Worm (Caenorhabditis elegans) whole organism, L1 larva: Measurements from ENCODE around the gene tag-151.

Source experiments
- C34B4.2 ChIP-seq: sonication (generic microtip); optimal IDR thresholded peaks from 2 replicates; lab custom pipeline; 2017; ENCODE audit warnings: mild to moderate bottlenecking, missing genetic modification characterization, missing compliant biosample characterization
- F16B12.6 ChIP-seq: fragments of 150-350 bp; optimal IDR thresholded peaks from 2 replicates; lab custom pipeline; 2014; ENCODE audit warnings: missing biosample characterization, missing genetic modification characterization
- aha-1 ChIP-seq: fragments of 150-350 bp; optimal IDR thresholded peaks from 2 replicates; lab custom pipeline; 2014; ENCODE audit warnings: missing biosample characterization, missing genetic modification characterization
- aly-2 ChIP-seq: fragments of 150-350 bp; optimal IDR thresholded peaks from 2 replicates; lab custom pipeline; 2014; ENCODE audit warnings: missing biosample characterization, missing genetic modification characterization
- ama-1 ChIP-seq: fragments of 150-350 bp; optimal IDR thresholded peaks from 2 replicates; lab custom pipeline; 2014
- ceh-63 ChIP-seq: fragments of 200-800 bp; sonication (Bioruptor generic); optimal IDR thresholded peaks from 2 replicates; lab custom pipeline; 2018; ENCODE audit warnings: mild to moderate bottlenecking, missing genetic modification characterization, missing compliant biosample characterization
- ceh-8 ChIP-seq: fragments of 200-800 bp; sonication (Bioruptor generic); optimal IDR thresholded peaks from 2 replicates; lab custom pipeline; 2018; ENCODE audit warnings: mild to moderate bottlenecking, missing genetic modification characterization, moderate library complexity, missing compliant biosample characterization
- ceh-82 ChIP-seq, 3 experiments: fragments of 150-350 bp in 1 of 3; sonication (generic microtip) in 2 of 3; optimal IDR thresholded peaks; 2 replicates each; lab custom pipeline; 2014 to 2017; ENCODE audit warnings: missing biosample characterization in 3 of 3, missing genetic modification characterization in 3 of 3
- ceh-88 ChIP-seq: fragments of 200-800 bp; sonication (Bioruptor generic); IDR thresholded peaks from 2 replicates; pipeline ENCODE4 v1.3.6; 2022; ENCODE audit warnings: missing genetic modification characterization, missing compliant biosample characterization
- ceh-90 ChIP-seq: sonication (generic microtip); optimal IDR thresholded peaks from 2 replicates; lab custom pipeline; 2016; ENCODE audit warnings: missing genetic modification characterization, missing compliant biosample characterization
- dpl-1 ChIP-seq, 3 experiments: fragments of 150-350 bp in 2 of 3; sonication (generic microtip) in 1 of 3; optimal IDR thresholded peaks; 2 replicates each; lab custom pipeline; 2014 to 2017; ENCODE audit warnings: missing biosample characterization in 3 of 3, missing genetic modification characterization in 3 of 3, missing genetic modification reagents in 3 of 3
- dsc-1 ChIP-seq: sonication (generic microtip); optimal IDR thresholded peaks from 2 replicates; lab custom pipeline; 2016; ENCODE audit warnings: mild to moderate bottlenecking, missing genetic modification characterization, missing compliant biosample characterization
- efl-1 ChIP-seq, 4 experiments: fragments of 150-350 bp; optimal IDR thresholded peaks in 3 of 4; peaks in 1 of 4; 1 replicate in 1 of 4; 2 replicates in 3 of 4; lab custom pipeline; 2014; ENCODE audit warnings: missing biosample characterization in 2 of 4, missing genetic modification characterization in 2 of 4, missing genetic modification reagents in 2 of 4
- efl-3 ChIP-seq: fragments of 200-800 bp; sonication (Bioruptor generic); optimal IDR thresholded peaks from 2 replicates; lab custom pipeline; 2018; ENCODE audit warnings: mild to moderate bottlenecking, missing genetic modification characterization, missing compliant biosample characterization
- egl-13 ChIP-seq: sonication (generic microtip); optimal IDR thresholded peaks from 2 replicates; lab custom pipeline; 2016; ENCODE audit warnings: missing genotype, missing genetic modification reagents, missing genetic modification characterization, missing compliant biosample characterization
- egl-27 ChIP-seq, 2 experiments: fragments of 150-350 bp in 1 of 2; sonication (generic microtip); optimal IDR thresholded peaks; 3 replicates each; lab custom pipeline; 2017 to 2018; ENCODE audit warnings: missing biosample characterization in 2 of 2, missing genetic modification characterization in 2 of 2, missing genetic modification reagents in 2 of 2
- fkh-8 ChIP-seq: sonication (generic microtip); optimal IDR thresholded peaks from 2 replicates; lab custom pipeline; 2016; ENCODE audit warnings: mild to moderate bottlenecking, missing genetic modification characterization, missing compliant biosample characterization
- fos-1 ChIP-seq: fragments of 150-350 bp; optimal IDR thresholded peaks from 2 replicates; lab custom pipeline; 2014; ENCODE audit warnings: missing biosample characterization, missing genetic modification characterization
- grh-1 ChIP-seq: fragments of 200-800 bp; sonication (Bioruptor generic); IDR thresholded peaks from 2 replicates; pipeline ENCODE4 v1.3.6; 2022; ENCODE audit warnings: missing genetic modification reagents, missing genetic modification characterization, missing compliant biosample characterization
- hlh-4 ChIP-seq: sonication (generic microtip); optimal IDR thresholded peaks from 2 replicates; lab custom pipeline; 2016; ENCODE audit warnings: mild to moderate bottlenecking, missing genetic modification characterization, missing compliant biosample characterization
- hpl-2 ChIP-seq: fragments of 150-350 bp; optimal IDR thresholded peaks from 2 replicates; lab custom pipeline; 2014; ENCODE audit warnings: missing biosample characterization, missing genetic modification reagents, missing genetic modification characterization
- irx-1 ChIP-seq: sonication (generic microtip); optimal IDR thresholded peaks from 2 replicates; lab custom pipeline; 2016; ENCODE audit warnings: missing genetic modification characterization, missing compliant biosample characterization
- isw-1 ChIP-seq: fragments of 200-800 bp; sonication (Bioruptor generic); IDR thresholded peaks from 2 replicates; pipeline ENCODE4 v1.3.6; 2022; ENCODE audit warnings: missing genetic modification characterization, missing compliant biosample characterization
- jun-1 ChIP-seq: fragments of 150-350 bp; optimal IDR thresholded peaks from 2 replicates; lab custom pipeline; 2014; ENCODE audit warnings: missing biosample characterization, missing genetic modification reagents, missing genetic modification characterization
- lin-13 ChIP-seq: fragments of 150-350 bp; optimal IDR thresholded peaks from 2 replicates; lab custom pipeline; 2014; ENCODE audit warnings: missing biosample characterization, missing genetic modification reagents, missing genetic modification characterization
- lin-14 ChIP-seq: fragments of 200-800 bp; sonication (Bioruptor generic); optimal IDR thresholded peaks from 2 replicates; lab custom pipeline; 2018; ENCODE audit warnings: mild to moderate bottlenecking, missing genetic modification characterization, moderate library complexity, missing compliant biosample characterization
- lin-39 ChIP-seq: fragments of 150-350 bp; optimal IDR thresholded peaks from 2 replicates; lab custom pipeline; 2014; ENCODE audit warnings: missing biosample characterization, missing genetic modification reagents, missing genetic modification characterization
- lir-3 ChIP-seq: sonication (generic microtip); optimal IDR thresholded peaks from 2 replicates; lab custom pipeline; 2016; ENCODE audit warnings: mild to moderate bottlenecking, missing genetic modification characterization, moderate library complexity, missing compliant biosample characterization; ENCODE audit not compliant: poor library complexity
- mab-9 ChIP-seq: fragments of 200-800 bp; sonication (Bioruptor generic); IDR thresholded peaks from 2 replicates; pipeline ENCODE4 v1.3.6; 2022; ENCODE audit warnings: missing genetic modification reagents, missing genetic modification characterization, missing compliant biosample characterization
- mdl-1 ChIP-seq, 2 experiments: fragments of 150-350 bp; optimal IDR thresholded peaks; 2 replicates each; lab custom pipeline; 2014 to 2017; ENCODE audit warnings: missing biosample characterization in 2 of 2, missing genetic modification characterization in 2 of 2, inconsistent platforms in 1 of 2
- mef-2 ChIP-seq: fragments of 150-350 bp; optimal IDR thresholded peaks from 2 replicates; lab custom pipeline; 2014; ENCODE audit warnings: missing biosample characterization, missing genetic modification characterization
- mep-1 ChIP-seq: fragments of 150-350 bp; optimal IDR thresholded peaks from 2 replicates; lab custom pipeline; 2014; ENCODE audit warnings: missing biosample characterization, missing genetic modification characterization
- nhr-11 ChIP-seq: fragments of 150-350 bp; optimal IDR thresholded peaks from 2 replicates; lab custom pipeline; 2014; ENCODE audit warnings: missing biosample characterization, missing genetic modification characterization
- nhr-19 ChIP-seq: fragments of 200-800 bp; sonication (Bioruptor generic); conservative IDR thresholded peaks from 2 replicates; pipeline ENCODE4 v1.3.6; 2022; ENCODE audit warnings: missing genetic modification characterization, missing compliant biosample characterization
- nhr-20 ChIP-seq: sonication (generic microtip); optimal IDR thresholded peaks from 2 replicates; lab custom pipeline; 2016; ENCODE audit warnings: mild to moderate bottlenecking, missing genetic modification characterization, missing compliant biosample characterization
- nhr-28 ChIP-seq: fragments of 150-350 bp; optimal IDR thresholded peaks from 2 replicates; lab custom pipeline; 2014; ENCODE audit warnings: missing biosample characterization, missing genetic modification characterization
- nhr-47 ChIP-seq: sonication (generic microtip); optimal IDR thresholded peaks from 2 replicates; lab custom pipeline; 2016; ENCODE audit warnings: mild to moderate bottlenecking, missing genetic modification characterization, moderate library complexity, missing compliant biosample characterization
- nhr-77 ChIP-seq: fragments of 150-350 bp; optimal IDR thresholded peaks from 2 replicates; lab custom pipeline; 2014; ENCODE audit warnings: missing biosample characterization, missing genetic modification characterization
- pag-3 ChIP-seq: sonication (generic microtip); optimal IDR thresholded peaks from 2 replicates; lab custom pipeline; 2017; ENCODE audit warnings: missing genetic modification characterization, mild to moderate bottlenecking, missing compliant biosample characterization, antibody characterized with exemption, borderline replicate concordance; ENCODE audit not compliant: insufficient read depth
- rnt-1 ChIP-seq: sonication (generic microtip); optimal IDR thresholded peaks from 2 replicates; lab custom pipeline; 2016; ENCODE audit warnings: mild to moderate bottlenecking, missing genetic modification characterization, moderate library complexity, missing compliant biosample characterization
- snpc-4 ChIP-seq: fragments of 150-350 bp; optimal IDR thresholded peaks from 2 replicates; lab custom pipeline; 2014; ENCODE audit warnings: missing biosample characterization, missing genetic modification characterization
- sox-4 ChIP-seq: sonication (generic microtip); optimal IDR thresholded peaks from 2 replicates; lab custom pipeline; 2016; ENCODE audit warnings: missing genetic modification characterization, missing compliant biosample characterization
- sptf-1 ChIP-seq: fragments of 150-350 bp; optimal IDR thresholded peaks from 2 replicates; lab custom pipeline; 2014; ENCODE audit warnings: missing biosample characterization, missing genetic modification characterization
- sup-37 ChIP-seq: fragments of 200-800 bp; sonication (Bioruptor generic); optimal IDR thresholded peaks from 2 replicates; lab custom pipeline; 2018; ENCODE audit warnings: mild to moderate bottlenecking, missing genetic modification characterization, missing compliant biosample characterization
- swsn-7 ChIP-seq: sonication (generic microtip); optimal IDR thresholded peaks from 2 replicates; lab custom pipeline; 2016; ENCODE audit warnings: missing genetic modification characterization, missing compliant biosample characterization
- tbx-2 ChIP-seq: sonication (generic microtip); optimal IDR thresholded peaks from 2 replicates; lab custom pipeline; 2016; ENCODE audit warnings: missing genetic modification characterization, missing compliant biosample characterization
- unc-130 ChIP-seq: fragments of 150-350 bp; optimal IDR thresholded peaks from 2 replicates; lab custom pipeline; 2017; ENCODE audit warnings: missing biosample characterization, missing genetic modification characterization, inconsistent platforms
- unc-30 ChIP-seq: sonication (generic microtip); optimal IDR thresholded peaks from 2 replicates; lab custom pipeline; 2017; ENCODE audit warnings: missing biosample characterization, missing genetic modification characterization
- unc-62 ChIP-seq: fragments of 150-350 bp; optimal IDR thresholded peaks from 2 replicates; lab custom pipeline; 2014; ENCODE audit warnings: missing biosample characterization, missing genetic modification reagents, missing genetic modification characterization
- unc-86 ChIP-seq: sonication (generic microtip); optimal IDR thresholded peaks from 2 replicates; lab custom pipeline; 2016; ENCODE audit warnings: missing genetic modification characterization, missing compliant biosample characterization
- xbp-1 ChIP-seq: sonication (generic microtip); optimal IDR thresholded peaks from 2 replicates; lab custom pipeline; 2016; ENCODE audit warnings: missing genetic modification characterization, missing compliant biosample characterization
- zag-1 ChIP-seq: fragments of 150-350 bp; optimal IDR thresholded peaks from 2 replicates; lab custom pipeline; 2014; ENCODE audit warnings: missing biosample characterization, missing genetic modification characterization
- ztf-4 ChIP-seq: fragments of 150-350 bp; optimal IDR thresholded peaks from 2 replicates; lab custom pipeline; 2014; ENCODE audit warnings: missing biosample characterization, missing genetic modification characterization

tag-151 gene

DNA sequence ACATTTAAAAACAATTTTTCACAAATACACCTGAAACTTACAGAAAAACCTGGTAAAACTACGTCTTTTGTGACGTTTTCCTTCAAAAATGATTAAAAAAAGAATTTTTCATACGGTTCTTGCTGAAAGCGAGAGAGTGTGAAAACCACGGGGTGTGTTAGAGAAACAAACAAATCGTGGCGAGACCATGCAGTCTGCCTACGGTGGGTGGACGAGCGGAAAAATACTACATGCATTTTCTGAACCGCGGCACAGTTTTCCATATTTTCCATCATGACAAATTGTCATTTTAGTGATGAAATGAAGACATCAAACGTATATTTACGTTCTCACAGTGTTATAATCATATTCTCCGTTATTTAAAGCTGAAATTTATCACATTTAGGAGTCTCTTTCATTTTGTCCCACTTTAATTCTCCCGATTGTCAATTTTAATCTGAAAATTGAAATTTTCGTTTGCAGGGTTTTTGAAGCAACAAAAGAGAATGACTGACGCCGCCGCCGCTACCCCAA is 3.7 kb upstream of the tag-151 start, which contains the start of the genes F10G7.9 and tsn-1 (continued):
- TF ChIP-seq mef-2 (tag; lab: Kevin White, UChicago) = no peak
- peak; percentile 44; the same call in 1 of the 2 replicates for TF ChIP-seq nhr-19
- TF ChIP-seq isw-1 = peak; percentile 50
- TF ChIP-seq lin-39 (tag; lab: Kevin White, UChicago) = no peak
- no peak for TF ChIP-seq efl-3 (GFP tag; lab: Kevin White, UChicago)
- TF ChIP-seq ceh-88 = no peak
- peak; percentile 49 for TF ChIP-seq xbp-1
- TF ChIP-seq nhr-77 (tag; lab: Kevin White, UChicago) = no peak
- TF ChIP-seq fos-1 (tag; lab: Kevin White, UChicago) = no peak
- TF ChIP-seq irx-1 (tag; lab: Kevin White, UChicago) = no peak
- TF ChIP-seq ceh-63 (GFP tag; lab: Kevin White, UChicago) = no peak
- TF ChIP-seq mab-9 (GFP tag; lab: Robert Waterston, UW) = no peak
- no peak for TF ChIP-seq ceh-90 (tag; lab: Kevin White, UChicago)
- TF ChIP-seq aly-2 (tag; lab: Kevin White, UChicago) = no peak
- peak; percentile 69 for TF ChIP-seq rnt-1 (tag; lab: Kevin White, UChicago)
- TF ChIP-seq ama-1 (lab: Kevin White, UChicago) = no peak
- TF ChIP-seq sox-4 (tag; lab: Kevin White, UChicago) = no peak
- TF ChIP-seq egl-13 (tag; lab: Kevin White, UChicago) = no peak
- no peak for TF ChIP-seq egl-27 (tag; optimal IDR thresholded peaks at IDR 0.05; lab: Kevin White, UChicago)
- TF ChIP-seq nhr-28 (tag; lab: Kevin White, UChicago) = no peak
- TF ChIP-seq zag-1 = no peak
- TF ChIP-seq lir-3 (tag; lab: Kevin White, UChicago) = no peak
- TF ChIP-seq dpl-1 (GFP tag; optimal IDR thresholded peaks at IDR 0.05; lab: Kevin White, UChicago) = peak; percentile 57 to 76 (median 72)
- TF ChIP-seq sptf-1 = no peak
- TF ChIP-seq swsn-7 = peak; percentile 47
- TF ChIP-seq pag-3 (tag; lab: Kevin White, UChicago) = no peak
- peak; percentile 21 to 62 (median 38) for TF ChIP-seq ceh-82 (tag; optimal IDR thresholded peaks at IDR 0.05; lab: Kevin White, UChicago)
- TF ChIP-seq tbx-2 (tag; lab: Kevin White, UChicago) = peak; percentile 45
- no peak for TF ChIP-seq grh-1
- no peak for TF ChIP-seq C34B4.2
- no peak for TF ChIP-seq fkh-8 (tag; lab: Kevin White, UChicago)
- TF ChIP-seq snpc-4 (tag; lab: Kevin White, UChicago) = no peak
- TF ChIP-seq unc-86 (tag; lab: Kevin White, UChicago) = peak; percentile 33
- TF ChIP-seq dsc-1 (tag; lab: Kevin White, UChicago) = no peak
- TF ChIP-seq lin-13 (GFP tag; lab: Kevin White, UChicago) = peak; percentile 50
- TF ChIP-seq hlh-4 = no peak
- no peak for TF ChIP-seq unc-30 (tag; lab: Kevin White, UChicago)
- no peak for TF ChIP-seq ceh-8
- TF ChIP-seq nhr-11 (tag; lab: Kevin White, UChicago) = no peak
- peak; percentile 58 for TF ChIP-seq nhr-20 (tag; lab: Kevin White, UChicago)
- peak; percentile 80 to 87 for TF ChIP-seq efl-1 (optimal IDR thresholded peaks at IDR 0.05; lab: Kevin White, UChicago)
- TF ChIP-seq efl-1 (GFP tag; optimal IDR thresholded peaks at IDR 0.05 in 1 of 2; lab: Kevin White, UChicago) = peak; percentile 70 to 96
- no peak for TF ChIP-seq jun-1 (tag; lab: Kevin White, UChicago)
- TF ChIP-seq unc-62 = no peak
- TF ChIP-seq mdl-1 (tag; optimal IDR thresholded peaks at IDR 0.05; lab: Kevin White, UChicago) = peak in 1 of 2 experiments; percentile 59
- TF ChIP-seq ztf-4 (tag; lab: Kevin White, UChicago) = no peak
- no peak for TF ChIP-seq mep-1 (tag; lab: Kevin White, UChicago)
- TF ChIP-seq nhr-47 (tag; lab: Kevin White, UChicago) = peak; percentile 66
- peak; percentile 41 for TF ChIP-seq F16B12.6 (tag; lab: Kevin White, UChicago)
- TF ChIP-seq lin-14 = peak; percentile 68
- TF ChIP-seq hpl-2 (GFP tag; lab: Kevin White, UChicago) = no peak
- TF ChIP-seq unc-130 (tag; lab: Kevin White, UChicago) = peak; percentile 32
- no peak for TF ChIP-seq aha-1 (tag; lab: Kevin White, UChicago)
- no peak for TF ChIP-seq sup-37 (GFP tag; lab: Kevin White, UChicago)
